Fruit fly (Drosophila melanogaster) whole organism: ENCODE data around the gene Pmvk.

Source experiments
- CG8478 ChIP-seq: fragments of >200 bp; optimal IDR thresholded peaks from 2 replicates; lab custom pipeline; 2018; ENCODE audit warnings: inconsistent platforms
- Dll ChIP-seq: fragments of >200 bp; optimal IDR thresholded peaks from 2 replicates; lab custom pipeline; 2017
- EcR ChIP-seq, 2 experiments: fragments of >200 bp; optimal IDR thresholded peaks; 2 replicates each; lab custom pipeline; 2017; ENCODE audit warnings: missing biosample characterization in 2 of 2, missing genetic modification characterization in 2 of 2, missing genetic modification reagents in 2 of 2
- pan ChIP-seq: fragments of >200 bp; optimal IDR thresholded peaks from 2 replicates; lab custom pipeline; 2017
- psq ChIP-seq: fragments of >200 bp; optimal IDR thresholded peaks from 2 replicates; lab custom pipeline; 2017
- usp ChIP-seq: fragments of >200 bp; optimal IDR thresholded peaks from 2 replicates; lab custom pipeline; 2017; ENCODE audit warnings: missing biosample characterization, missing genetic modification characterization, mixed read lengths

- TF ChIP-seq EcR (GFP tag; optimal IDR thresholded peaks at IDR 0.05; lab: Kevin White, UChicago) (no peak), psq (lab: Kevin White, UChicago) (no peak), usp (GFP tag; lab: Kevin White, UChicago) (no peak), pan (lab: Kevin White, UChicago) (no peak), CG8478 (lab: Kevin White, UChicago) (no peak), Dll (lab: Kevin White, UChicago) (no peak)
Measured at dm6 chr2L:19533247-19533646, 46.9 kb downstream of the Pmvk start, which contains the start of gene CG33116.
